Fruit fly (Drosophila melanogaster) whole organism, wandering third instar larva: Measurements from ENCODE around the gene mira.

Source experiments
- Abd-B ChIP-seq: fragments of >200 bp; optimal IDR thresholded peaks from 2 replicates; lab custom pipeline; 2017; ENCODE audit warnings: missing biosample characterization, missing genetic modification characterization
- CG32264 ChIP-seq: fragments of 200-800 bp; sonication (Bioruptor generic); optimal IDR thresholded peaks from 2 replicates; lab custom pipeline; 2016; ENCODE audit warnings: missing biosample characterization, missing genetic modification characterization
- Dfd ChIP-seq: fragments of >200 bp; optimal IDR thresholded peaks from 2 replicates; lab custom pipeline; 2017; ENCODE audit warnings: missing biosample characterization, missing genetic modification characterization
- HLH106 ChIP-seq: fragments of 200-800 bp; optimal IDR thresholded peaks from 3 replicates; lab custom pipeline; 2019; ENCODE audit warnings: missing biosample characterization, mild to moderate bottlenecking, missing genetic modification characterization, moderate library complexity
- Hnf4 ChIP-seq: fragments of 200-800 bp; sonication (Bioruptor generic); optimal IDR thresholded peaks from 2 replicates; lab custom pipeline; 2016; ENCODE audit warnings: missing biosample characterization, mild to moderate bottlenecking, missing genetic modification characterization
- Hr78 ChIP-seq: fragments of >200 bp; optimal IDR thresholded peaks from 2 replicates; lab custom pipeline; 2017; ENCODE audit warnings: missing biosample characterization, missing genetic modification characterization
- Hr83 ChIP-seq: fragments of 200-300 bp; sonication (Bioruptor generic); optimal IDR thresholded peaks from 2 replicates; lab custom pipeline; 2016; ENCODE audit warnings: missing biosample characterization, mild to moderate bottlenecking, missing genetic modification characterization, moderate library complexity; ENCODE audit not compliant: poor library complexity, severe bottlenecking
- Jra ChIP-seq: sonication (Bioruptor generic); optimal IDR thresholded peaks from 2 replicates; lab custom pipeline; 2016; ENCODE audit warnings: missing biosample characterization, missing genetic modification characterization
- Mio ChIP-seq: sonication (Bioruptor generic); optimal IDR thresholded peaks from 2 replicates; lab custom pipeline; 2016; ENCODE audit warnings: missing biosample characterization, missing genetic modification characterization
- Myc ChIP-seq: fragments of >200 bp; optimal IDR thresholded peaks from 2 replicates; lab custom pipeline; 2017
- N ChIP-seq: fragments of >200 bp; optimal IDR thresholded peaks from 2 replicates; lab custom pipeline; 2018; ENCODE audit warnings: missing biosample characterization, missing external identifiers, missing genetic modification characterization
- Rel ChIP-seq, 2 experiments: fragments of 200-800 bp; sonication (Bioruptor generic) in 1 of 2; optimal IDR thresholded peaks; 2 replicates in 1 of 2; 3 replicates in 1 of 2; lab custom pipeline; 2016 to 2019; ENCODE audit warnings: mild to moderate bottlenecking in 2 of 2, missing biosample characterization in 2 of 2, missing genetic modification characterization in 2 of 2, moderate library complexity in 1 of 2
- Sp1 ChIP-seq: fragments of 200-800 bp; sonication (Bioruptor generic); optimal IDR thresholded peaks from 3 replicates; lab custom pipeline; 2019; ENCODE audit warnings: missing biosample characterization, mild to moderate bottlenecking, missing genetic modification characterization, moderate library complexity
- Vsx2 ChIP-seq: fragments of 200-300, 225-300 bp; sonication (Bioruptor generic); optimal IDR thresholded peaks from 2 replicates; lab custom pipeline; 2018; ENCODE audit warnings: missing biosample characterization, missing genetic modification characterization; ENCODE audit not compliant: partially characterized antibody
- dmrt93B ChIP-seq: fragments of 200-800 bp; sonication (Bioruptor generic); optimal IDR thresholded peaks from 2 replicates; lab custom pipeline; 2018; ENCODE audit warnings: missing biosample characterization, mild to moderate bottlenecking, missing genetic modification characterization
- dsf ChIP-seq: sonication (Bioruptor generic); optimal IDR thresholded peaks from 2 replicates; lab custom pipeline; 2016; ENCODE audit warnings: missing biosample characterization, missing genetic modification characterization, borderline replicate concordance
- ey ChIP-seq: fragments of 200-800 bp; sonication (Bioruptor generic); optimal IDR thresholded peaks from 2 replicates; lab custom pipeline; 2016; ENCODE audit warnings: missing biosample characterization, missing genetic modification characterization
- fru ChIP-seq: fragments of 200-800 bp; sonication (Bioruptor generic); optimal IDR thresholded peaks from 3 replicates; lab custom pipeline; 2016; ENCODE audit warnings: missing biosample characterization, mild to moderate bottlenecking, missing genetic modification characterization
- h ChIP-seq: fragments of 200-800 bp; sonication (Bioruptor generic); optimal IDR thresholded peaks from 3 replicates; lab custom pipeline; 2016; ENCODE audit warnings: missing biosample characterization, mild to moderate bottlenecking, missing genetic modification characterization
- lola ChIP-seq: fragments of >200 bp; optimal IDR thresholded peaks from 2 replicates; lab custom pipeline; 2017; ENCODE audit warnings: missing biosample characterization, missing genetic modification characterization
- pan ChIP-seq: fragments of >200 bp; optimal IDR thresholded peaks from 2 replicates; lab custom pipeline; 2017
- psq ChIP-seq: fragments of 200-800 bp; sonication (Bioruptor generic); optimal IDR thresholded peaks from 3 replicates; lab custom pipeline; 2017; ENCODE audit warnings: missing biosample characterization, mild to moderate bottlenecking, missing genetic modification characterization, moderate library complexity
- rgr ChIP-seq: fragments of 200-800 bp; sonication (Bioruptor generic); optimal IDR thresholded peaks from 3 replicates; lab custom pipeline; 2016; ENCODE audit warnings: missing biosample characterization, mild to moderate bottlenecking, missing genetic modification characterization
- sage ChIP-seq: fragments of 200-800 bp; sonication (Bioruptor generic); optimal IDR thresholded peaks from 2 replicates; lab custom pipeline; 2016; ENCODE audit warnings: missing biosample characterization, mild to moderate bottlenecking, missing genetic modification characterization
- tai ChIP-seq: sonication (Bioruptor generic); optimal IDR thresholded peaks from 2 replicates; lab custom pipeline; 2016; ENCODE audit warnings: missing biosample characterization, missing genetic modification characterization
- usp ChIP-seq: fragments of >200 bp; optimal IDR thresholded peaks from 2 replicates; lab custom pipeline; 2017; ENCODE audit warnings: missing biosample characterization, missing genetic modification characterization
- woc ChIP-seq: sonication (Bioruptor generic); optimal IDR thresholded peaks from 2 replicates; lab custom pipeline; 2016; ENCODE audit warnings: missing biosample characterization, mild to moderate bottlenecking, missing genetic modification characterization

Gene mira

DNA sequence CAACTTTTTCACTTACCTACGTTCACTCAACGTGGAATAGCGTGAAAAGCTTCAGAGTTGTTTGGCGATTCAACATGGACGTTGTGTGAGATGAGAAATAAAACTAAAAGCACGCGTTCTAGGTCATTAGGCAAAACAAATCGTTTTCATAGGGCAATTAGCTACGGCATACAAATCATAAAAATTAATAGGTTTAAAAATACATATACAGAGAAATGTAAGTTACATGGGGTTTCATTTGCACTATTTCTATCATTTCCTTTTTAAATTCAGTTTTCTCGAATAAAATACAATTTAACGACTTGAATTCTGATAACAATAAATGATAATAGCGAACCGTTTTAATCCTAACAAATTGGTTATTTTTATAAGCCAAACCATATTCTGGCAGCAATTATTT, 7.4 kb upstream of the mira start, which contains the start of gene CG46042:
CG46042 (minus strand) TSS at position 101 of the 400 bp plus-strand sequence.
- TF ChIP-seq N (GFP tag; lab: Kevin White, UChicago) (no peak), Hnf4 (GFP tag; lab: Kevin White, UChicago) (no peak), ey (GFP tag; lab: Kevin White, UChicago) (no peak), Hr78 (GFP tag; lab: Kevin White, UChicago) (no peak)

DNA sequence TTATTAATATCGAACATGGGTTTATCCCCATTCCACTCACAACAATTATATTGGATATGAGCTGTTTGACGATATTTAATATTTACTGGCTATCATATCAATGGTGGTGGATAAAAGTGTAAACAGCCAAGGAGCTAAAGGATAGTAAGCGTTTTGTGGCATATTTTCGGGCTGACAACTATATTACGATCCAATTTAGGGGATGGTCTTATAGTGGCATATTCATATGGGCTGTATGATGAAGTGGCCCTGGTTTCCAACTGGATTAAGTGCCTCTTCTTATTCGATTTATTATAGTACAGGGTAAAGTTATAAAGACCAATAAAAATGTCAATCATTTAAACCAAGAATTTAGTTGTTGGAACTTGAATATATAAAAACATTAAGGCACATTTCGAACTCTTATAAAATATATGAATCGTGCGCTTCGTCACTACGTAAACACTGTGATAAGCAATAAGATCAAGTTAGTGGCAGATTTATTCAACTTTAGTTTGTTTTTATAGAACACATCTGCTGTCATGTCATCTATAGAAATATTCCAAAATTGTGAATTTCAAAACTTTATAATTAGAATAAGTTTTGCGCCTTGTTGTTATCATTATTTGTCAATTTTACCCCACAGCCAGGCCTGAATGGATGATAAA, 4.1 kb upstream of the mira start:
- TF ChIP-seq Dfd (GFP tag; lab: Kevin White, UChicago) (no peak), Vsx2 (no peak), lola (GFP tag; lab: Kevin White, UChicago) (no peak), woc (GFP tag; lab: Kevin White, UChicago) (no peak), rgr (GFP tag; lab: Kevin White, UChicago) (no peak), usp (no peak), Sp1 (GFP tag; lab: Kevin White, UChicago) (no peak), Hr83 (GFP tag; lab: Kevin White, UChicago) (no peak), HLH106 (tag; lab: Kevin White, UChicago) (no peak), fru (GFP tag; lab: Kevin White, UChicago) (no peak), h (GFP tag; lab: Kevin White, UChicago) (no peak), Mio (GFP tag; lab: Kevin White, UChicago) (no peak), Jra (GFP tag; lab: Kevin White, UChicago) (no peak), Myc (lab: Kevin White, UChicago) (no peak), CG32264 (GFP tag; lab: Kevin White, UChicago) (no peak), pan (no peak), Rel (GFP tag; optimal IDR thresholded peaks at IDR 0.05; lab: Kevin White, UChicago) (no peak), Rel (tag; optimal IDR thresholded peaks at IDR 0.05; lab: Kevin White, UChicago) (no peak), dmrt93B (GFP tag; lab: Kevin White, UChicago) (no peak)

DNA sequence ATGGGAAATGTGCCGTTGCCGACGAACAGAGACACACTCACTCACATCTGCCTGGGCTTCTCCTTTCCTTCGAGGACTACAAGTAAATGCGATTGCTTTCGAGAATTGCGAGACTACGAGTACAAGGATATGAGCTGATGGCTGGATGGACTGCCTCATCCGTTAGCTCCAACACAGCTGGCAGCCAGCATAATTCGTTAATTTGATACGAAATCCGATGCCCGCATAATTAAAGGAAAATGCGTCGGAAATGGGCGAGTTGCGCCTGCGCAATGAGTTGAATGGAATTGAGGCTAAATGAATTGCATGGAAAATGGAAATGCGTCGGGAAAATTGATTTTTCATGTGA, 831 bp upstream of the mira start:
- no peak for TF ChIP-seq pan

DNA sequence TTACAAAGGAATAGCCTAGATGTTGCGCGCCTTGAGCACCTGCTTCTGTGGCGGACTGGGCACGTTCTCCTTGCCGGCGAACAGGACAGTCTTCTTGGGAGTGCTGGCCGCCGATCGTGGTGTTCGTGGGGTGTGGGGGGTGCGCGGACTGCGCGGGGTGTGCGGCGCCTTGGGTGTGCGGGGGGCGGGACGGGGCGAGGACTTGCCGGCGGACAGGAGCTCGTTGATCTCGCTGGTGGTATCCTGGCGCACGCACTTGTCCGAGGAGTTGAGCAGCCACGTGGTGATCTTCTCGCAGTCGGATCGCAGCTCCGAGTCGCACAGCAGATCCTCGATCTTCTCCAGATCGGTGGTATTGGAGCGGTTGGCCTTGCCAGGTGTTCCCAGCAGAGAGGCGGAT, 2.8 kb downstream of the mira start:
- TF ChIP-seq Dfd (GFP tag; lab: Kevin White, UChicago) = peak; percentile 95
- TF ChIP-seq h (GFP tag; lab: Kevin White, UChicago) = no peak
- TF ChIP-seq, all 38 proteins: peak for 1

DNA sequence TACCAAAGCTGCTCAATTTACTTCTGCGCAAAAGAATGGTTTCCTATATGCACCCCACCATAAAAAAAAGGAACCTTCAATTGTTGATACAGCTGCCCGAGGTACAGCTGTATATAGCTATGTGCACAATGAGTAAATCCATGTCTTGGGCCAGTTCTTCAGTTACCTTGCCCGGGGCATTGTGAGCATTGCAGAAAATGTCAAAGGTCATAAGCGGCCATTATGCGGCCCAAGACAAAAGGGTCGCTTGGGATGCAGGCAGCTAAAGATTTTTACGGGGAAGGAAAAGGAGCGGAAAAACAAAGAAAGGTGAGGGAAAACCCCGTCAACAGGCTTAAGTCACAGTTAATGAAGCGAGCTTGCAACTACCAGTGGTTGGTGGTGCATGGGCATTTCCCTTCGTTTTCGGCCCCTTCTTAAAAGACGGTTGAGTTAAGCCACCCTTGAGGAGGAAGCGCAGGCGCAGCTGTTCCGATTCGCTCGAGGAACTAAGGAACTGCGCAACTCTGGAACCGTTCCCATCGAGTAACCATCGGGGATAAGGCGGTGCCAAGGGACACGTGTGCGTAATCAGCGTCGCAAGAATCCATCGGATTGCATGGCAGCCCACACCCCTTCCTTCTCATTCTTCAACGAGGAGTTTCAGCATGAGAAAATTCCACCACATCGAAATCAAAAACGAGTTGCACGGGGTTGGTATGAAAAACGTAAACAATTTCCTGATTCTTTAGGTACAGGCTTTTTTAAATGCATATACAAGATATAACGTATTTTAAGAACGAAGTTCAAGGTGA, 3.8 kb downstream of the mira start:
- TF ChIP-seq Sp1 (GFP tag; lab: Kevin White, UChicago) = no peak
- TF ChIP-seq dsf (GFP tag; lab: Kevin White, UChicago) = no peak
- no peak for TF ChIP-seq CG32264 (GFP tag; lab: Kevin White, UChicago)
- no peak for TF ChIP-seq lola (GFP tag; lab: Kevin White, UChicago)
- no peak for TF ChIP-seq Hr83 (GFP tag; lab: Kevin White, UChicago)
- no peak for TF ChIP-seq usp
- TF ChIP-seq Myc (lab: Kevin White, UChicago) = no peak
- TF ChIP-seq Jra (GFP tag; lab: Kevin White, UChicago) = no peak
- TF ChIP-seq dmrt93B (GFP tag; lab: Kevin White, UChicago) = no peak
- TF ChIP-seq, all 38 proteins: peak for 0

DNA sequence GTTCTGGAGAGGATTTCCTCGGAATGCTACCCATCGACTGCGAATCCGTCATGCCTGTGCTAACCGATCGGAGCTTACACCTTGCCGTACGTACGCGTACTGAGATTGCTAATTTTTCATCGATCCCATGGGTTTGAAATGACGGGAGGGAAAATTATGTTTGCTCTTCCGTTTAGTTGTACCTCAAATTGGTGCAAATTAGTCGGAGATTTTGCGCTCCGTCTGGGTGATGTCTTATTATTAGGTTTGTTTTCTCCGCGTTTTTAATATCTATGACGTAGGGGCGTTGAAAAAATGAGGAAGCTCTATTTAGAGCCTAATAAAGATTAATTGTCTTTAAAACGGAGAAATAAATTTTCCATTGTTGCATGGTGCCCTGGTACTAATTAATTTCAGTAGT, 6.4 kb downstream of the mira start, which contains the start of gene CG4459:
CG4459 (minus strand) TSS at position 101 of the 400 bp plus-strand sequence.
- no peak for TF ChIP-seq Abd-B (GFP tag; lab: Kevin White, UChicago)
- TF ChIP-seq HLH106 (tag; lab: Kevin White, UChicago) = no peak
- no peak for TF ChIP-seq Mio (GFP tag; lab: Kevin White, UChicago)
- no peak for TF ChIP-seq tai (GFP tag; lab: Kevin White, UChicago)
- TF ChIP-seq psq (GFP tag; lab: Kevin White, UChicago) = no peak
- no peak for TF ChIP-seq Jra (GFP tag; lab: Kevin White, UChicago)
- TF ChIP-seq Sp1 (GFP tag; lab: Kevin White, UChicago) = no peak
- TF ChIP-seq N (GFP tag; lab: Kevin White, UChicago) = no peak
- TF ChIP-seq sage = no peak
- no peak for TF ChIP-seq pan
- TF ChIP-seq fru (GFP tag; lab: Kevin White, UChicago) = no peak
- TF ChIP-seq Hnf4 (GFP tag; lab: Kevin White, UChicago) = no peak
- TF ChIP-seq Vsx2 = no peak
- no peak for TF ChIP-seq Dfd (GFP tag; lab: Kevin White, UChicago)
